Fruit fly (Drosophila melanogaster): ENCODE data around the gene cup.
A peak's percentile ranks its signal among the peaks of the same experiment; 100 is the strongest.

- TF ChIP-seq CTCF (optimal IDR thresholded peaks at IDR 0.05) (peak in 1 of 2 experiments; percentile 16), CG8478 (optimal IDR thresholded peaks at IDR 0.05) (no peak)
Observed at dm6 chr2L:6723750-6724503, 60.5 kb downstream of the cup start, which contains the start of gene Liprin-alpha.
